Worm (Caenorhabditis elegans) whole organism, young adult: ENCODE measurements around the gene F32A11.1.

Experiments
- B0336.3 ChIP-seq: fragments of 200-800 bp; sonication (Bioruptor generic); IDR thresholded peaks from 2 replicates; pipeline ENCODE4 v1.3.6; 2022; ENCODE audit warnings: missing genetic modification characterization, missing compliant biosample characterization
- F49E8.2 ChIP-seq: sonication (generic microtip); optimal IDR thresholded peaks from 3 replicates; lab custom pipeline; 2017; ENCODE audit warnings: missing genetic modification characterization, mild to moderate bottlenecking, missing compliant biosample characterization, antibody characterized with exemption, moderate library complexity; ENCODE audit not compliant: insufficient read depth
- Y53F4B.3 ChIP-seq: fragments of 200-800 bp; sonication (Bioruptor generic); IDR thresholded peaks from 2 replicates; pipeline ENCODE4 v1.3.6; 2022; ENCODE audit warnings: missing genetic modification reagents, missing genetic modification characterization, missing compliant biosample characterization
- athp-1 ChIP-seq: sonication (generic microtip); optimal IDR thresholded peaks from 2 replicates; lab custom pipeline; 2017; ENCODE audit warnings: mild to moderate bottlenecking, missing genetic modification characterization, missing compliant biosample characterization
- dpff-1 ChIP-seq: sonication (generic microtip); optimal IDR thresholded peaks from 2 replicates; lab custom pipeline; 2017; ENCODE audit warnings: mild to moderate bottlenecking, missing genetic modification characterization, missing compliant biosample characterization
- egl-44 ChIP-seq: fragments of 200-800 bp; sonication (Bioruptor generic); IDR thresholded peaks from 2 replicates; pipeline ENCODE4 v1.3.6; 2022; ENCODE audit warnings: missing genetic modification reagents, missing genetic modification characterization, missing compliant biosample characterization
- hmg-20 ChIP-seq: fragments of 200-800 bp; sonication (Bioruptor generic); IDR thresholded peaks from 2 replicates; pipeline ENCODE4 v1.3.6; 2022; ENCODE audit warnings: missing genetic modification reagents, missing genetic modification characterization, missing compliant biosample characterization
- hrde-1 ChIP-seq: sonication (generic microtip); optimal IDR thresholded peaks from 2 replicates; lab custom pipeline; 2016; ENCODE audit warnings: missing genetic modification characterization, mild to moderate bottlenecking, missing compliant biosample characterization, moderate library complexity, missing genotype, missing genetic modification reagents, borderline replicate concordance
- let-526 ChIP-seq: fragments of 200-800 bp; sonication (Bioruptor generic); IDR thresholded peaks from 2 replicates; pipeline ENCODE4 v1.3.6; 2022; ENCODE audit warnings: missing genetic modification reagents, missing genetic modification characterization, missing compliant biosample characterization
- lin-26 ChIP-seq: fragments of 200-800 bp; sonication (Bioruptor generic); IDR thresholded peaks from 2 replicates; pipeline ENCODE4 v1.3.6; 2022; ENCODE audit warnings: missing genetic modification reagents, missing genetic modification characterization, missing compliant biosample characterization
- somi-1 ChIP-seq: fragments of 200-800 bp; sonication (Bioruptor generic); optimal IDR thresholded peaks from 2 replicates; lab custom pipeline; 2018; ENCODE audit warnings: mild to moderate bottlenecking, missing genetic modification characterization, missing compliant biosample characterization
- unc-62 ChIP-seq: fragments of 150-350 bp; optimal IDR thresholded peaks from 2 replicates; lab custom pipeline; 2014; ENCODE audit warnings: missing biosample characterization, missing genetic modification reagents, missing genetic modification characterization

DNA sequence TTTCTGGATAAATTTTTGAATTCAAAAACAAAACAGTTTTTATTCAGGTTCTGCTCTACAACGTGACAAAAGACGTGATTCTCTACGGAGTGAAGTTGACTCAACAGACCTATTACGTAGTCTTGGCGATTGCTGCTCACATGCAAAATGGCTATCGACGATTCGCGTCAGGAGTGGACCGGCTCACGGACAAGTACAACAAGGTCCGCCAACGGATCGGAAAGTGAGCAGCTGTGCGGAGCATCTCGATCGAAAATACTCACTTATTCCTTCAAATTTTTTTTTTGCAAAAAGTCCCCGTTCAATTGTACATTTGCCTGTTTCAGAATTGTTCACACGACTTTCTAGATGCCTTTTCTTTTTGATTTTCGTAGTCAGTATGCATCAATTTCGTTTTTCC, 2.7 kb downstream of the F32A11.1 start:
- TF ChIP-seq athp-1 (tag; lab: Kevin White, UChicago), result no peak
- TF ChIP-seq hrde-1 (tag; lab: Kevin White, UChicago), result no peak
- TF ChIP-seq B0336.3 (GFP tag; lab: Robert Waterston, UW), result no peak
- TF ChIP-seq let-526 (GFP tag; lab: Robert Waterston, UW), result no peak
- no peak for TF ChIP-seq dpff-1 (tag; lab: Kevin White, UChicago)
- no peak for TF ChIP-seq egl-44 (GFP tag; lab: Robert Waterston, UW)
- no peak for TF ChIP-seq somi-1 (GFP tag; lab: Kevin White, UChicago)
- no peak for TF ChIP-seq unc-62 (GFP tag; lab: Kevin White, UChicago)
- no peak for TF ChIP-seq hmg-20 (GFP tag; lab: Robert Waterston, UW)
- TF ChIP-seq Y53F4B.3 (GFP tag; lab: Robert Waterston, UW), result no peak
- no peak for TF ChIP-seq lin-26 (GFP tag; lab: Robert Waterston, UW)
- TF ChIP-seq F49E8.2 (tag; lab: Kevin White, UChicago), result no peak
